Fruit fly (Drosophila melanogaster): ENCODE measurements around the gene CG10864.

The CG10864 gene

dm6 chr3R:18412279-18413214, 1.1 kb upstream of the CG10864 start, which contains the start of gene CG31122 (continued):
- TF ChIP-seq Scr (GFP tag; IDR thresholded peaks at IDR 0.05; ENCODE audit: partially characterized antibody) (peak; percentile 98), CG11456 (GFP tag; IDR thresholded peaks at IDR 0.05) (no peak), sens-2 (GFP tag; IDR thresholded peaks at IDR 0.05) (0 out of 2 replicates have a peak, but pooled peaks have one; percentile 12), Ravus (GFP tag; IDR thresholded peaks at IDR 0.05) (no peak), CG4360 (GFP tag; IDR thresholded peaks at IDR 0.05) (no peak), CG11398 (GFP tag; optimal IDR thresholded peaks at IDR 0.05) (peak; percentile 28), Six4 (GFP tag; optimal IDR thresholded peaks at IDR 0.05) (peak; percentile 34), sc (optimal IDR thresholded peaks at IDR 0.05) (no peak), sc (GFP tag; optimal IDR thresholded peaks at IDR 0.05) (no peak), Ptx1 (GFP tag; IDR thresholded peaks at IDR 0.05) (peak; percentile 35; the same call in 1 of the 2 replicates), CG17829 (tag; optimal IDR thresholded peaks at IDR 0.05) (no peak), CG1529 (GFP tag; optimal IDR thresholded peaks at IDR 0.05) (no peak), CG43689 (GFP tag; IDR thresholded peaks at IDR 0.05) (no peak), pum (GFP tag; optimal IDR thresholded peaks at IDR 0.05) (peak; percentile 50), CG10565 (GFP tag; optimal IDR thresholded peaks at IDR 0.05) (no peak), unpg (GFP tag; optimal IDR thresholded peaks at IDR 0.05) (no peak), gsb-n (tag; optimal IDR thresholded peaks at IDR 0.05) (no peak), Gug (GFP tag; IDR thresholded peaks at IDR 0.05) (peak; percentile 60; the same call in 2 of the 4 replicates), Rfx (GFP tag; IDR thresholded peaks at IDR 0.05) (peak; percentile 57), twi (tag; optimal IDR thresholded peaks at IDR 0.05) (no peak), Atf6 (GFP tag; IDR thresholded peaks at IDR 0.05) (peak; percentile 51; the same call in 1 of the 2 replicates), Oaz (GFP tag; IDR thresholded peaks at IDR 0.05) (no peak), CG10267 (tag; optimal IDR thresholded peaks at IDR 0.05) (peak; percentile 73), gsb (GFP tag; IDR thresholded peaks at IDR 0.05) (no peak), GATAe (GFP tag; conservative IDR thresholded peaks at IDR 0.05) (no peak), Tbp (GFP tag; optimal IDR thresholded peaks at IDR 0.05) (no peak), btn (GFP tag; optimal IDR thresholded peaks at IDR 0.05) (no peak), CG3726 (GFP tag; IDR thresholded peaks at IDR 0.05) (no peak), org-1 (GFP tag; optimal IDR thresholded peaks at IDR 0.05) (peak; percentile 2), fu2 (GFP tag; optimal IDR thresholded peaks at IDR 0.05) (no peak), CG6683 (GFP tag; optimal IDR thresholded peaks at IDR 0.05) (no peak), CG2889 (GFP tag; IDR thresholded peaks at IDR 0.05) (0 out of 3 replicates have a peak, but pooled peaks have one; percentile 5), HLHmδ (GFP tag; optimal IDR thresholded peaks at IDR 0.05) (no peak), HLH4C (GFP tag; IDR thresholded peaks at IDR 0.05; ENCODE audit: partially characterized antibody) (peak; percentile 97), wdn (GFP tag; IDR thresholded peaks at IDR 0.05) (no peak; the same call in 1 of the 2 replicates), Lpt (GFP tag; optimal IDR thresholded peaks at IDR 0.05) (peak; percentile 39), CG6854 (GFP tag; optimal IDR thresholded peaks at IDR 0.05) (no peak), fd96Cb (tag; optimal IDR thresholded peaks at IDR 0.05) (no peak), wek (GFP tag; optimal IDR thresholded peaks at IDR 0.05) (no peak), Sox102F (GFP tag; optimal IDR thresholded peaks at IDR 0.05) (no peak), dpn (GFP tag; optimal IDR thresholded peaks at IDR 0.05) (peak; percentile 49 to 62), pho (GFP tag; optimal IDR thresholded peaks at IDR 0.05) (peak; percentile 62), NC2β (GFP tag; optimal IDR thresholded peaks at IDR 0.05) (peak; percentile 66), CG2202 (tag; optimal IDR thresholded peaks at IDR 0.05) (no peak), jing (GFP tag; optimal IDR thresholded peaks at IDR 0.05) (no peak), Hmx (GFP tag; optimal IDR thresholded peaks at IDR 0.05) (no peak), CG13894 (tag; optimal IDR thresholded peaks at IDR 0.05) (no peak), MESR4 (GFP tag; optimal IDR thresholded peaks at IDR 0.05) (peak; percentile 59), CHES-1-like (GFP tag; optimal IDR thresholded peaks at IDR 0.05) (peak; percentile 49), CG11247 (GFP tag; IDR thresholded peaks at IDR 0.05) (no peak)

Data from whole organism, embryonic.